Worm (Caenorhabditis elegans): ENCODE measurements around the gene unc-7.

The unc-7 gene

DNA sequence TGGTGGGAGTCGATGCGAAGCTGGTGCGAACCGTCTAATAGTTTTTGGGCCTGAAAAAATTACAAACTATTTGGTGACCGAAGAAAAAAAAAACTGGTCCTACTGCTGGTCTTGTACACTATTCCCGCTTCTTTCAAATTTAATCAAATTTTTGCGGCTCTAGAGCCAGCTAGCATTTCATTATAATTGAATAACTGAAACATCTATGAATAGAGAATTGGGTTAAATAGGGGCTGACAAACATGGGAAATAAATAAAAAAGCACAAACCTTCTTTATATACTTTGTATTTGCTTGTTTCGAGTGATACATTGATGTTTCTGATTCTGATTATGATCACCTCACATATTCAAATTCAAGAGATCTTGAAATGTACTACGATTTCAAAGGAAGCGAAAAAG lies 22.4 kb downstream of the unc-7 start:
- no peak for TF ChIP-seq isw-1 (GFP tag; IDR thresholded peaks at IDR 0.05)
- no peak for TF ChIP-seq elt-3 (tag; optimal IDR thresholded peaks at IDR 0.05)
- TF ChIP-seq nhr-28 (tag; optimal IDR thresholded peaks at IDR 0.05) = no peak
- no peak for TF ChIP-seq dpl-1 (GFP tag; optimal IDR thresholded peaks at IDR 0.05)
- no peak for TF ChIP-seq fkh-4 (tag; optimal IDR thresholded peaks at IDR 0.05; ENCODE audit: borderline replicate concordance)
- no peak for TF ChIP-seq elt-2 (tag; optimal IDR thresholded peaks at IDR 0.05)
- no peak for TF ChIP-seq ceh-82 (tag; optimal IDR thresholded peaks at IDR 0.05)
- no peak for TF ChIP-seq pax-3 (tag; optimal IDR thresholded peaks at IDR 0.05)
- no peak for TF ChIP-seq ztf-4 (tag; optimal IDR thresholded peaks at IDR 0.05)
- TF ChIP-seq lir-3 (tag; optimal IDR thresholded peaks at IDR 0.05; ENCODE audit: poor library complexity) = no peak
- TF ChIP-seq tlp-1 (tag; optimal IDR thresholded peaks at IDR 0.05) = no peak
- TF ChIP-seq snu-23 (GFP tag; optimal IDR thresholded peaks at IDR 0.05) = no peak
- no peak for TF ChIP-seq hpl-2 (GFP tag; optimal IDR thresholded peaks at IDR 0.05)
- no peak for TF ChIP-seq sox-4 (tag; optimal IDR thresholded peaks at IDR 0.05)
- no peak for TF ChIP-seq nhr-76 (tag; optimal IDR thresholded peaks at IDR 0.05)
- TF ChIP-seq fos-1 (tag; optimal IDR thresholded peaks at IDR 0.05) = no peak
- TF ChIP-seq pag-3 (tag; optimal IDR thresholded peaks at IDR 0.05; ENCODE audit: borderline replicate concordance, insufficient read depth) = no peak
- no peak for TF ChIP-seq snpc-4 (tag; optimal IDR thresholded peaks at IDR 0.05)
- no peak for TF ChIP-seq ceh-88 (GFP tag; IDR thresholded peaks at IDR 0.05)

DNA sequence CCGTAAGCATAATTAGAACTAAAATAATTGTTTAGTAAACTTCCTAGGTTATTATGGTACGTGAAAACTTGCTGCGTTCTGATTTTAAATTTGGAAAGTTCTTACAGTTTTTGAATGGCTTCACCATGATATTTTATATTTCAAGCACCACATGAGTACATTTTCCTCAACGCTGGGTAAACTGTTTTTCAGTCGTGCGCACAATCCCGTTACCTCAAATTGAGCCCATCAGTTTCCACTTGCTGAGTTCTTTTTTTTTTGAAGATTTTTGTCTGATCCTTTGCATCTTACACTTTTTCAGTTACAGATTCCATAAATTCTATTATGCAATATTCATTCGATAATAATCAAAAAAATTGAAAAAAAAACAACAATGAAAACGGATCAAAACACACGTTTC lies 27.0 kb downstream of the unc-7 start:
- no peak for TF ChIP-seq nhr-84 (tag; optimal IDR thresholded peaks at IDR 0.05)
- TF ChIP-seq nhr-85 (tag) = no peak
- no peak for TF ChIP-seq C16A3.4 (tag; optimal IDR thresholded peaks at IDR 0.05)
- TF ChIP-seq lin-35 (GFP tag; optimal IDR thresholded peaks at IDR 0.05) = no peak
- no peak for TF ChIP-seq lin-14 (GFP tag; optimal IDR thresholded peaks at IDR 0.05)
- no peak for TF ChIP-seq efl-1 (optimal IDR thresholded peaks at IDR 0.05)
- no peak for TF ChIP-seq efl-1 (GFP tag; optimal IDR thresholded peaks at IDR 0.05 in 1 of 2)
- TF ChIP-seq ceh-8 (GFP tag; optimal IDR thresholded peaks at IDR 0.05) = no peak
- no peak for TF ChIP-seq mef-2 (tag; optimal IDR thresholded peaks at IDR 0.05)
- no peak for TF ChIP-seq nhr-90 (tag; optimal IDR thresholded peaks at IDR 0.05; ENCODE audit: poor library complexity)
- TF ChIP-seq blmp-1 (tag; optimal IDR thresholded peaks at IDR 0.05) = no peak
- no peak for TF ChIP-seq unc-30 (tag; optimal IDR thresholded peaks at IDR 0.05)
- TF ChIP-seq elt-3 (tag; optimal IDR thresholded peaks at IDR 0.05) = no peak
- no peak for TF ChIP-seq hlh-17 (GFP tag; optimal IDR thresholded peaks at IDR 0.05; ENCODE audit: borderline replicate concordance)
- no peak for TF ChIP-seq Y116A8C.19 (tag; optimal IDR thresholded peaks at IDR 0.05; ENCODE audit: borderline replicate concordance)
- no peak for TF ChIP-seq nhr-20 (tag; optimal IDR thresholded peaks at IDR 0.05)

DNA sequence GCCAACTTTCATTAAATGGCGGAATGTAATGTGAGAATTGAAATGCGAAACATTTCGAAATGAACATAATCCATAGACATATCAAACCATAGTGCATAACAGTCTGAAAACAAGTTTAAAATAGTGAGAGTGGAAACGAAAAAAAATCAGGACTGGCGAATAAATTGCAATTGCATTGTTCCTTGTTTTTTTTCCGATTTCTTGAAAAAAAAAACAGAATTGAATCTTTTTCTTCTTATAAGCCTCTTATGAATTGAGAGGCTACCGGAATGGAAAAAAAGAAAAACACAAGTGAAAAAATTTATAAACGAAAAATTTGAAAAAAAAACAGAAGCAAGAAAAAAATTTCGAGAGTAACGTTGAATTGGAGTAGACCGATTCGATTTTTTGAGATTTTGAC lies 31.0 kb downstream of the unc-7 start, which contains the start of gene R07D5.2:
TSS of gene R07D5.2 (minus strand) at position 101 of the 400 bp plus-strand sequence.
- TF ChIP-seq nhr-20 (tag; optimal IDR thresholded peaks at IDR 0.05) (no peak), sup-37 (GFP tag; optimal IDR thresholded peaks at IDR 0.05) (no peak), unc-62 (GFP tag; optimal IDR thresholded peaks at IDR 0.05) (no peak), rnt-1 (tag; optimal IDR thresholded peaks at IDR 0.05) (no peak), C34B4.2 (tag; optimal IDR thresholded peaks at IDR 0.05) (no peak), grh-1 (GFP tag; IDR thresholded peaks at IDR 0.05) (no peak), fkh-10 (GFP tag; optimal IDR thresholded peaks at IDR 0.05) (no peak), lin-35 (GFP tag; optimal IDR thresholded peaks at IDR 0.05) (no peak), F16B12.6 (tag; optimal IDR thresholded peaks at IDR 0.05) (no peak), ztf-4 (tag; optimal IDR thresholded peaks at IDR 0.05) (no peak), fkh-4 (tag; optimal IDR thresholded peaks at IDR 0.05; ENCODE audit: borderline replicate concordance) (no peak), lsy-2 (tag; optimal IDR thresholded peaks at IDR 0.05) (no peak), snpc-4 (tag; optimal IDR thresholded peaks at IDR 0.05) (no peak), ceh-90 (tag; optimal IDR thresholded peaks at IDR 0.05) (no peak), nhr-19 (GFP tag; conservative IDR thresholded peaks at IDR 0.05) (no peak)
